Worm (Caenorhabditis elegans): ENCODE results near the gene taf-12.

Gene taf-12

DNA sequence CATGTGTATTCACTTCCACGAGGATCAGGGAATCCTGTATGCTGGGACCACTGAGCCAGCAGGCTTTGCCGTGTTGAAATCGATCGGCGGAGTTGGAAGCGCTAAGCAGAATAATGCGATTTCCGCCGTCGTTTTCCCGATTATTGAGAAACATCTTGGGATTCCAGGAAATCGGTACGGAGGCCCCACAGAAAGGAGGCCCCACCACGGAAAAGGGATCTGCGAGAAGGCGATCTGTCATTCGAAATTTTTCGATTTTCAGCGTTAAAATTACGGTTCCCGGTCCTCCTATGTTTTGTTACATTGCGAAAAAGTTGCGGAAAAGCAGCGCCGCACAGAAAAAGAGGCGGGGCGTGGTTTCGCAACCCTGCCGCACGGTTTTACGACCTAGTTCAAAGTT, 20.8 kb downstream of the taf-12 start:
- TF ChIP-seq dao-5 (tag; optimal IDR thresholded peaks at IDR 0.05) (no peak), him-1 (tag; optimal IDR thresholded peaks at IDR 0.05) (no peak), W03F9.2 (tag; optimal IDR thresholded peaks at IDR 0.05) (no peak)

DNA sequence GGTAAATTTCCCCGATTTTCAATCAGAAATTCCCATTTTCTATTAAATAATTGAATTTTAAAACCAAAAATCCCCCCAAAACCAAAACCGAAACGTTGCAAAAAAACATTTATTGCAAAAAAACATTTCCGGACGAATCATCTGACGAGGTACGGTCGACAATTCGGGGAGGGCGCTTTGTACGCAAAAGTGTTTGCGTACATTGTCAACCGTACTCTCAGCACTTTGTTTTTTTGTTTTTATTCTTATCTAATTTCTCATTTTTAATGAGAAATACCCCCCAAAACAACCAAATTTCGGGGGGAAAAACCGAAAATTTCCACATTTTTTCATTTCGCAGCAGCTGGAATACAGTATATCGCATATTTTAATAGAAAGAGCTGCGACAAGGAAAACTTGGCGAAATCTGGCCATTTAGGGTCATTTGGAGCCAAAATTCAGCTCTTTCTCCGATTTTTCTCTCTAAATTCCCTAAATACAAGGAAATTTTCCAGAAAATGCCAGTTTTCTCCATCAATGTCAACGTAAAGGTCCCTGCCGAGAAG, 21.4 kb downstream of the taf-12 start, which contains the start of gene mif-1:
Gene mif-1 (plus strand): TSS at position 495 of the 545 bp plus-strand sequence.
- TF ChIP-seq W03F9.2 (tag; optimal IDR thresholded peaks at IDR 0.05) = peak; percentile 43
- TF ChIP-seq him-1 (tag; optimal IDR thresholded peaks at IDR 0.05) = no peak

DNA sequence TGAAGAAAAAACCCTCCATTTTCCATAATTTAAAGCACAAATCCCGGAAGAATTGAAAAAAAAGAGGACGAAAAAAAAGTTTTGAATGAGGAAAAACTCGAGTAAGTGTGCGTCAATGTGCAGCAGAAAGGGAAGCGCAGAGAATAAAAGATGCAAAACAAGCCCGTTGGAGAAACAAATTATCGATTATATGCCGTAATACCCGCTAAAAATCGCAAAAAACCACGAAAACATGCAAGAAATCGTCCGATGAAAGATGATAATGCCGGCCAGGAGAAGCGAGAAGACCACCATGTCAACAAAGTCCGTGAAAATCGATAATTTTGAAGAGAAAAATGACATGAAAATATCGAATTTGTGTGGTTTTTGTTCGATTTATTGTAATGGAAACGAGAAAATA, 22.1 kb downstream of the taf-12 start:
- no peak for TF ChIP-seq dao-5 (tag; optimal IDR thresholded peaks at IDR 0.05)
- TF ChIP-seq W03F9.2 (tag; optimal IDR thresholded peaks at IDR 0.05) = no peak
- TF ChIP-seq him-1 (tag; optimal IDR thresholded peaks at IDR 0.05) = no peak

DNA sequence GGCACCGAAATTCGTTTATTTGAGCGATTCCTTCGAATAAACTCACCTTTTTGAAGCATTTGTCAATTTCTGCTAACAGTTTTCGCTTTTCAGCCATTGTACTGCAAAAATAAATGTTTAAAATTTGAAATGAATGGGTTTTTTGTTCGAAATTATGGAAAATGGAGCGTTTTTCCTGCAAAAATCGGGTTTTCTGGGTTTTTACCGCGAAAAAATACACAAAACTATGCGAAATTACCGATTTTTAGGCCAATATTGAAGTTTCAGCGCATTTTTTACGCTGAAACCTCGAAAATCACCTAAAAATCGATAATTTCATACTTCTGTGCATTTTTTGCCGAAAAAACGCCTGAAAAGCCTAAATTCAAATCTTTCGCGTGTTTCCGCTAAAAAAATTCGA, 22.7 kb downstream of the taf-12 start, which contains the start of gene ntl-3:
Gene ntl-3 (minus strand): TSS at position 101 of the 400 bp plus-strand sequence.
- TF ChIP-seq dao-5 (tag; optimal IDR thresholded peaks at IDR 0.05) (no peak), him-1 (tag; optimal IDR thresholded peaks at IDR 0.05) (no peak), W03F9.2 (tag; optimal IDR thresholded peaks at IDR 0.05) (no peak)

DNA sequence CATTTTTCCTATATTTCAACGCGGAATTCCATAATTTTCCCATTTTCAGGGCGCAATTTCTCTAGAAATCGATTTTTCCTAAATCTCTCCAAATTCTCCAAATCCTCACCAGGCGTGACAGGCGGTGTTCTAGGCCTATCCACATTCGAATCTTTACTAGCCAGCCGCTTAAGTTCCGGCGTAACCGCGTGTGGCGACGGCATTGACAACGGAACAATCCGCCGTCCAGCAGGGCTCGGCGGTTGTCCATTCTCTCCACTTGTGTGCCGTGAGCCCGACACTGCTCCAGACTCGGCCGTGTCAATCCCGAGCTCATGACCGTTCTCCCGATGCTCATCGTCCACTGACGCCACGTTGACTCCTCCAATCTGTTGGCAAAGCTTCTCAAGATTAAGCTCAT, 26.1 kb downstream of the taf-12 start:
- no peak for TF ChIP-seq W03F9.2 (tag; optimal IDR thresholded peaks at IDR 0.05)

DNA sequence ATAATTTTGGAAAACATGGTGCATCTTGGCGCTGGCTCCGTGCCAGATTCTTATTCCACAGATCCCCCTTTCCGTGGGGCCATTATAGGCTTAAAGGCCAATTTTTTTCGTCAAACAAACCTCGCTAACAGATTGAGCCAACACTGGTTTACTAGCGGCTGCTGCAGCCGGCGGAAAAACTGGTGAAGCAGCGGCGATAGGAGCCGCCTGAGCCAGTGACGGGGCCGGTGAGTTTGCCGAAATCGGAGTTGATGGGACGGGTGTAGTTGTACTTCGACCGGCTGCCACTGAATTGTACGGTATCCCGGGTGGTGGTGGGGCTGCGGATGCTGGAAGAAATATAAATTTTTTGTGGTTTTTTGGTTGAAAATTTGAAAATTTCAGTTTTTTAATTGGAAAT, 27.4 kb downstream of the taf-12 start:
- TF ChIP-seq W03F9.2 (tag; optimal IDR thresholded peaks at IDR 0.05) = no peak
- no peak for TF ChIP-seq dao-5 (tag; optimal IDR thresholded peaks at IDR 0.05)
- TF ChIP-seq him-1 (tag; optimal IDR thresholded peaks at IDR 0.05) = no peak

DNA sequence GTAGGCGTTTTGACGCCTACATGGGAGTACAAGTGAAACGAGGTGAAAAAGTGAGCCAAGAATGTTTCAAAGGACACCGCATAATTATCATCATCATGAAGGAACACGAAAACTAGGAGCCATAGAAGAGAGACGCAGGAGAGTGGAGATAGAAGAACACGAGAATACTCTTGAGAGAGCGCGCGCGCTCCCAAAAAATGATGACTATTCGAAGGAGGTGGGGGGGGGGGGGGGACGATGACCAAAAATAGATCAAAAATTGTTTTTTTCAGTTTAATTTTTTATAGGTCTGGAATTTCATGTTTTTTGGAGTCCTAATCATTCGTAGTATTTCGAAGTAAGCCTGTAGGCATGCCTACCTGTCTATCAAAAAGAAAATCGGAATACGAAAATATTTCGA, 32.3 kb downstream of the taf-12 start:
- TF ChIP-seq him-1 (tag; optimal IDR thresholded peaks at IDR 0.05) (no peak), W03F9.2 (tag; optimal IDR thresholded peaks at IDR 0.05) (no peak)

DNA sequence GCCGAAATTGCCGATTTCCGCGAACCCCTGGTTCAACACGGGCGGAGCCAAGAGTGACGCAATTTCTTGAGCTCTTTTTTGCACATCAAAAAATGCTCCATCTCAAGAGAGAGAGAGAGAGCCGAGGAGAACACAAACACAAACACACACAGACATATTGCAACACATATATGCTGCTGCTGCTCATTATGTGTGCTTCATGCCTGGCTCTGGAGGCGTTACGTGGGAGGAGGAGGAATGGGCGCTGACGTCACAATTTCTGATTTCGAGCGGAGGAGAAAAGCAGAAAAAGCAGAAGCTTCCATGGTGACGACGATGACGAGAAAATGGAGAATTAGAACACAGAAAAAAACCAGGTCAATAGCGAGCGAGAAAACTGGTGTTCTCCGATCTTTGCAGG, 33.0 kb downstream of the taf-12 start:
- TF ChIP-seq W03F9.2 (tag; optimal IDR thresholded peaks at IDR 0.05) = no peak
- TF ChIP-seq dao-5 (tag; optimal IDR thresholded peaks at IDR 0.05) = no peak
- no peak for TF ChIP-seq him-1 (tag; optimal IDR thresholded peaks at IDR 0.05)

DNA sequence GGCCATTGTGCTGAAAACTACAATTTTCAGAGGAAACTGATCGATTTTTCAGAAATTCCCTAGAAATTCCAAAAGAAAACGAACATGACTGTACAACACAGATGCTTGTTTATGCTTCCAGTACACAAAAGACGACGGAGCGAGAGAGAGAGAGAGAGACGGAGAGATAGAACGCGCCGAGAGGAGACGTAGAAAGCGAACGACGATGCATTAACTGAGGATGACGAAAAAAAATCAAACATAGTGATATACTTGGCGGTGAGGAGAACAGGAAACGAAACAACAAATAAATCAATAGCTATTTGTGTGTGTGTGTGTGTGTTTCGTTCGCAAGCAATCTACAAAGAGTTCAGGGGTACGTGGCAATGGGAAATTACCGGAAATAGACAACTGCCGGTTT, 34.3 kb downstream of the taf-12 start:
- TF ChIP-seq W03F9.2 (tag; optimal IDR thresholded peaks at IDR 0.05) = peak; percentile 46
- no peak for TF ChIP-seq dao-5 (tag; optimal IDR thresholded peaks at IDR 0.05)
- no peak for TF ChIP-seq him-1 (tag; optimal IDR thresholded peaks at IDR 0.05)

DNA sequence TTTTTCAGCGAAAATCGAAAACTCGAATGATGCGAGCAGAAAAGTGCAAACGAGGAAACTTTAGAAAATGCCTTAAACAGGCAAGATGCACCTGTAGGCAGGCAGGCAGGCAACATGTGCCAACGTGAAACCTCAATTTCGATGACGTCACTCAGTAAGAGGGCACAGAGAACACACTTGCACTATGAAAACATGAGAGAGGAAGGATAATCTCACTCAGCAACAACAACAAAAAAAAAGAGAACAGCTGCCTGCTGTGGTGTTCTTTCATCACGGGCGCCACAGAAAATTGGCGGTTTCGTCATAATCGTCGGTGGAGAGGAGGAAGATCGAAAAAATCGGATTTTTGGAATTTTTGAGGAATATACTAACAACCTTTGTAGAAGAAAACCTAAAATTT, 34.9 kb downstream of the taf-12 start:
- no peak for TF ChIP-seq W03F9.2 (tag; optimal IDR thresholded peaks at IDR 0.05)
- TF ChIP-seq him-1 (tag; optimal IDR thresholded peaks at IDR 0.05) = no peak
- TF ChIP-seq dao-5 (tag; optimal IDR thresholded peaks at IDR 0.05) = no peak

DNA sequence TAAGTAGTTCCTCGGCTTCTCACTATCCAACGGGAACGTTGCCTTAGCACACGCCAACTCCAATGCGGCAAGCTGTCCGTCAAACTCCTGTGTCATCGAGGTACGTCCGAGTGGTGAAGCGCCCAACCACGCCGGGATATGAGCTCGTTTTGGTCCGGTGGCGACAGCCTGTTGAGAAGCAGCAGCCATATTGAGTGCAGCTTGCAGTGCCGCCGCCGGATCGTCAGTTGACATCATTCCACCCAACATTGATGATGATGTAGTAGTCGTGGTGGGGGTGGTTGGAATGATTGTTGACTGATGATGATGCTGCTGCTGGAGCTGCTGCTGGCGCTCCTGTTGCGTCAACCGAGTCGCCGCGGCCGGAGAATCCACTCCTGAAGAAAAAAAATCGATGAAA, 35.6 kb downstream of the taf-12 start:
- TF ChIP-seq dao-5 (tag; optimal IDR thresholded peaks at IDR 0.05) = no peak
- no peak for TF ChIP-seq him-1 (tag; optimal IDR thresholded peaks at IDR 0.05)
- TF ChIP-seq W03F9.2 (tag; optimal IDR thresholded peaks at IDR 0.05) = no peak

DNA sequence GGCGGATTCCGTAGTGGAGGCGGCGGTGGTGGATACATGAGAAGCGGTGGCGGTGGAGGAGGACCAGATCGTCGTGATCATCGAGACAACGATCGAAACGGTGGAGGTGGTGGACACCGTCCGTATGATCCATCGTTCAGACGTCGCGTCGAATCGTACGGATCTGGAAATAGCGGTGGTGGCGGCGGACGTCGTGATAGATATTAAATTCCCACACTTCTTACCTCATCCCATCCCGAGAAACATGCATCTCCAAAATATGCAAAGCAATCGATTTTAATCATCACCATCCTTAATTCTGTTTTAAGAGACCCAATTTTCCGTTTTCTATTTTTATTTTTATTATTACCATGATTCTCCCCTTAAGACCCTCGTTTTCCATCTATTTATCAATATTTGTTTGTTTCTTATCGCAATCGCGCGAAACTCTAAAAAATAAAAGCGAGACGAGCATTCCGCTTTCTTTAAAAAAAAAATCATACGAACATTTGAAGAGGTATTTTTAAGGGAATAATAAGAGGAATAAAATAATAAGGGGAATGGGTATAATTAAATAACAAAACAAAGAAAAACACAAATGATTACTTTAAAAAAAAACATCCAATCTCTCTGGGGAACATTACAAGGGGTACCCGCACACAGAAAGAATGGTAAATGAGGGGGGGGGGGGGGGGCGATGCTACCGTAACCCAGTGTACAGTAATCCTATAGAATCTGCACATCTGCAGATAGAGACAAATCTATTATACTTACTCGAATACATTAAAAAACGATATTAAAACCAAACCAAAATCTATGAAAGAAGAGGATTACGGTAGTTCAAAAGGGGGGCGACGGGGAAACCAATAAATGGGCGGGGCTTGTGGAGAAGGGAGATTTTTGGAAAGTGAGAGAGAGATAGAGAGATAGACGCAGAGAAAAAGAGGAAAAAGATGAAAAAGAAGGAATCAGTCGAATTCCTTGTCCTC, 38.3 kb downstream of the taf-12 start:
- TF ChIP-seq dao-5 (tag; optimal IDR thresholded peaks at IDR 0.05) = peak; percentile 60
- no peak for TF ChIP-seq W03F9.2 (tag; optimal IDR thresholded peaks at IDR 0.05)

DNA sequence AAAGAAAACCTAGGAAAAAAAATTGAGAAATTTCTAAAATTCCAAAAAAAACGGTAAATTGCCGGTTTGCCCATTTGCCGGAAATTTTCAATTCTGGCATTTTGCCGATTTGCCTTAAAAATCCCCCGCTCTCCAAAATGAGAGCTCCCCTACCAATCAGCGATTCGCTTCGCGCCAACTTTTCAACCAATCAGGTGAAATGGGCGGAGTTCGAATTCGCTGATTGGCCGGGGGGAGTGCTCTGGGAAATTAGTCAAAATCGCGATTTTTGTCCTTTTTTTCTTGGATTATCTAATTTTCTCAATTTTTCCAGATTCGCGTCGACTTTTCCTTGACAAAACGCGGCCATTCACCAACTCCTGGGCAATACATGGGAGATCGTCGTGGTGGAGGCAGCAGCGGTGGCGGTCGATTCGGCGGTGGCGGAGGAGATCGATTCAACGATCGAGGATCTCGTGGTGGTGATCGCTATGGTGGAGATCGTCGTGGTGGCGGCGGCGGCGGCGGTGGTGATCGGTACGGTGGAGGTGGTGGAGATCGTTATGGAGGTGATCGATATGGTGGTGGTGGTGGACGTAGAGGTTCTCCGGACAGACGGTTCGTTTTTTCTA, 39.4 kb downstream of the taf-12 start:
- TF ChIP-seq him-1 (tag; optimal IDR thresholded peaks at IDR 0.05) = no peak
- TF ChIP-seq W03F9.2 (tag; optimal IDR thresholded peaks at IDR 0.05) = no peak
- no peak for TF ChIP-seq dao-5 (tag; optimal IDR thresholded peaks at IDR 0.05)

DNA sequence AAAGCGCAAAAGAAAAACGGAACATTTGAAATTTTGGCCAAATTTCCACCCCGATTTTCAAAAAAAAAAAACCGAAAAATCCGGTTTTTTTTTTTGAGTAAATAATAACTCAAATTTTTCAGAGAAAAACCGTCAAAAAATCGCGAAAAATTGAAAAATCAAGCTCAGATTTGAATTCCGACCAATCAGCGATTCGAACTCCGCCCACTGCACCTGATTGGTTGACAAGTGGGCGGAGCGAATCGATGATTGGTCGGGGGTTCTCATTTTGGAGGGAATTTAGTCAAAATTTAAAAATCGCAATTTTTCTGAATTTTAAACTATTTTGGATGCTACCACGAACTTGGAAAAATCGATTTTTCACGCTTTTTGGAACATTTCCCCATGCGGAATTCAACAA, 40.0 kb downstream of the taf-12 start:
- TF ChIP-seq W03F9.2 (tag; optimal IDR thresholded peaks at IDR 0.05) (no peak), dao-5 (tag; optimal IDR thresholded peaks at IDR 0.05) (no peak)
